Fruit fly (Drosophila melanogaster) whole organism, larva: Measurements from ENCODE around the gene CG31793.

ENCODE experiments used
- noc ChIP-seq: fragments of 200-800 bp; sonication (Bioruptor generic); optimal IDR thresholded peaks from 3 replicates; lab custom pipeline; 2019; ENCODE audit warnings: missing biosample characterization, mild to moderate bottlenecking, missing genetic modification characterization, moderate library complexity

CG31793 gene

DNA sequence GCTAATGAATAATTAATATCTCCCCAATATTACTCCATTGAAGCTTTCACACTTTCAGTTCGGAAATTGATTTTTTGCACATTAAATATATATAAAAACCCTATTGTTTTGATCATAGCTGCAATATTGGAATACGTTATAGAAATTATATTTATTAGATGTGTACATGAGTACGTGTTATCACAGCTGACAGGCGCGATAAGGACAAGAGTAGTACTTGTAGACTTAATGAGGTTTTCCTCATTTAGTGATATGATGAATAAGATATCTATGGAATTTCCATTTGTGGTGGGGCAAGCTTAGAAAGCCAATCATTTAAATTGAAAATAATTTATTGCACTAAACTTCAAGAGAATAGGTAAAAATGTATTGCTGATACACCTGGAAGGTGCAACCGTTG lies 699 bp upstream of the CG31793 start:
- TF ChIP-seq noc (tag; lab: Kevin White, UChicago), result no peak

DNA sequence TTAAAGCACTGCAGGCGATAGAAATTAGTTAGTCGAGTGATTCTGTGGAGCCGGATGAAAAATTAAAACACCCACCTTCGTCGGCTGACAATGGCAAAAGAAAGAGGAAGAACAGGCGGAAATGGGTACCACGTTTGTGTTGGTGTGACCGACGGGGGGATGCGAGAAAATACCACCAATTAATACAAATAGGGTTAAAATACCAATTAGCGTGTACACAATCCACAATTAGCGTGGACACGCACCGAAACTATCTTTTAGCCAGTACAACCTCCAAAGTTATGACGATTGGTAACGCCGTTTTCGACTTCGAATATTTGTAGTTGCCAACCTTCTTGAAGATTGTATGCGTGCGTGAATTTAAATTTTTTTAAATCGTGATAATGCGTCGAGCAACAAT lies 6.0 kb downstream of the CG31793 start, which contains the start of gene RpL30:
TSS of gene RpL30 (minus strand) at position 177 of the 400 bp plus-strand sequence.
- TF ChIP-seq noc (tag; lab: Kevin White, UChicago), result peak; percentile 82

DNA sequence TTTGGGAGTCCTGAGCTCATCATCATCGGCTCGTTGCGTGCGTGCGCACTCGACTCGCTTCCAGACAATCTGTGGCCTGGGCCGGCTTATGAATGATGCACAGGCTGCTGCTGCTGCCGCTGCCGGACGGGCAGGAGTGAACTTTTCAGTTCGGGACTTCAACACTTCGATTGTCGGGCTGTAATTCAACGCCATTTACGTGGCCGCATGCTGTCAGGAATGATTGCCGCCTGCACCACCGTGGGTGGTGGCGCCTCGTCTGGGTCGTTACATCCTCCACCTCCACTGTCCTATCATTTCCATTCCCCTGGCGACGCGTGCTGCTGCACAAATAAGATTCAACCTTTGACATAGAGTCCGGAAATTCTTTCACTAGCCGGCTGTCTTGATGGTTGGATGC lies 6.9 kb downstream of the CG31793 start:
- TF ChIP-seq noc (tag; lab: Kevin White, UChicago), result no peak

DNA sequence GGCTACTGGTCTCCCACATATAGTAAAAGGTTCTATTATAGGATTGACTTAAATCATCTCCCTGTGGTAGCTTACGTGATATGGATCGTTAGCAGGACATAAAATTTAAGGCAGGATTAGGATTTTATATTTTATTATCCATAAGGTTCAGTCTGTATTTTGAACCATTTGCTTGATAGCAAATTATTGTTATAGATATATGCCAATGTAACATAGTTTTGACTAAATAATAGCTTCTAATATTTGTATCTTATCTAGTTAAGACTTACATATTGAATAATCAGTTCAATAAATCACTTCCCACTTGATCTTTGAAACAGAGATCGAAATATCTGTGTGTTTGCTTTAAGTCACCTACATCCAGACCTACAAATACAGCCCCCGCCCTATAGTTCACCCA lies 7.4 kb downstream of the CG31793 start, which contains the start of gene robl37BC:
TSS of gene robl37BC (plus strand) at position 301 of the 400 bp plus-strand sequence.
- no peak for TF ChIP-seq noc (tag; lab: Kevin White, UChicago)

dm6 chr2L:19011895-19012645 lies 8.9 kb downstream of the CG31793 start:
- TF ChIP-seq noc (tag; lab: Kevin White, UChicago), result peak; percentile 54

DNA sequence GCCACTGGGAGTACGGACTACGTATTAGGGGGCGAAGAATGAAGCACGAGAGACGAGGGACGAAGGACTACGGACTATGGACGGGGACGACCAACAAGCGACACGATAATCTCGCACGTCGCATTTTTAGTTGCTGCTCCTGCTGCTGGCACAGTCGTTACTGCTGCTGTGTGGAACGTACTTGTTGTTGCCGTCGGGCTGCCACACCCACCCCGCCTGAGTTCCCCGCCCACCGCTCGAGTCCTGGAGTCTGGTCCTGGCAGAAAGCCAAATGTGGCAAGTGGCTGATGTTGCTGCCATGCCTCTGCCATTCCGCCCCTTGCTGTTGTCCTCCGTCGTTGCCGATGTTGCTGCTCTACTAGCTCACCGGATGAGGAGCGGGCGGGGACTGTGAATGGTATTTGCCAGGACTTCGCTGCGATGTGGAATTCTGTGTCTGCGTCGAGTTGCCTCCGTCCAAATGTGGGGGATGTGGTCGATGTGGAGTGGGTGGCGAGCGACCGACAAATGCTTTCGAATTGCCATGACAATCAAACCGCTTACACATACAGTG lies 9.7 kb downstream of the CG31793 start:
- no peak for TF ChIP-seq noc (tag; lab: Kevin White, UChicago)

dm6 chr2L:19014032-19014880 lies 11.1 kb downstream of the CG31793 start:
- peak; percentile 23 for TF ChIP-seq noc (tag; lab: Kevin White, UChicago)

DNA sequence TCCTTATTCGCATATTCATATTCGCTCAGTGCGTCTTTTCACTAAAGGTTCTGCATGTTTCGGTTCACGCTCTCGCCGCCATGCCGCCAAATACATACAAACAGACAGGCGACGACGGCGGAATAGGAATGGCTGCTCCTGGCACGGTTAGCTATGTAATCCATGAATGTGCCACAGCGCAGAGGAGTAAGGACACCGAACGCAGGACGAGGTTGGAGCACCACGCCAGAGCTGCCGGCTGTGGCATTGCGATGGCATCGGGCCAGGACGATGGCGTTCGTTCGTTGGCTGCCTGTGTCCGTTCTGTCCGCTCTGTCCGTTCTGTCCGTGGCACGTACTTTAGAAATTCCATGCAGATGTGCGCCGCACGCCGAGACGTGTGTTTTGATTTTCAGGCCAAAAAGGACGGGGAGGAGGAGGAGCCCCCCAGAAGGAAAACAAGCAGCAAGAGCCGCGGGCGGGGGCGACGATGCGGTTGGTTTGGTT lies 11.8 kb downstream of the CG31793 start:
- TF ChIP-seq noc (tag; lab: Kevin White, UChicago), result no peak

DNA sequence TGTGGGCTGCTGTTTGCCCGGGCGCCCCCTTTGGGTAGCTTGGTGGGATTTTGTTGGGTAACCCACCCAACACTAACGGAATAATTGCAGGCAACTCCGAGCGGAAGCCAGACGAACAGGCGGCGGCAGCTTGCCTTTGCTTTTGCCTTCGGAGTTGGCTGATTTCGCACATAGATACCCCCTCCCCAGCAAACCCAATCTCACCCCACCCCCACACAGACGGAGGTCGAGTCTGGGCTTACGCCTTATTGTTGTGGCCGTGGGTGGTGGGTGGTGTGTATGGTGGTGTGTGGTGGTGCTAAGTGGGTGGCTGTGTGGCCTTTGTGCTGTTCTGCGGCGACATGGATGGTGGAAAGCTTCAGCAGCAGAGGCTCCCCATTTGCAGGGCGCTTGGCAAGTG lies 12.5 kb downstream of the CG31793 start:
- no peak for TF ChIP-seq noc (tag; lab: Kevin White, UChicago)

DNA sequence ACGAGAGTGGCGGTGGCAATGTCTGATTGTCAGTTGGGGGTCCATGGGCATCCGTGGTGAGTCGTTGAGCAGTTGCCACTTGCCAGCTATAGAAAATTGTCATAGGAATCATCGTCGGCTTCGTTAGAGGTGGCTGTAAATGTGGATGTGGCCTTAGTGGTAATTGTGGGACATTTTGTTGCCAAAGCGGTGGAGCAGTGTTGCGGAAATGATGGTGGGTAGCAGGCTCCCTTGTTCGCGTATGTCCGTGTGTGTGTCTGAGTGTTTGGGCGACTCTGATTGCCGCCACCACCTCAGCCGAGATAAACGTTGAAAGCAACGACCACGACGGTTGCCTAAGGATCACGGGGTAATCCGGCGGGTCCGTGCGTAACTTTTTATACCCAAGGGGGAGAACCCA lies 13.9 kb downstream of the CG31793 start:
- TF ChIP-seq noc (tag; lab: Kevin White, UChicago), result no peak

DNA sequence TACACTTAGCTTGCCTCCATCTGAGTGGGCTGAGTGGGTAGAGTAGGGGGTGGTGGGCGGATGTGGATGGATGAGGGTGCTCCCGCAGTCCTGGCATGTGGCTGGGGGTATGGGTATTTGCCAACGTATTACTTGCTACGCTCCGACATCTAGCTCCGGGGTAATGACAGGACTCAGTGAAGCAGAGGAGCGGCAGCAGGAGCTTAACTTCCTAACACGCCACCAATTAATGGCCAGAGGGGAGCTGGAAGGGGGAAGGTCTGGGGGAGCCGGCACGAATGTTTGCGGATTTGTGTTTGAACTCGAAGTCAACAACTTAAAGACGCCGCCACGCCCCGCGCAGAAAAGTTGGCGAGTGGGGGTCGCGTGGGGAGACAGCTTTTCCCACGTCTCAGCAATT lies 15.1 kb downstream of the CG31793 start:
- TF ChIP-seq noc (tag; lab: Kevin White, UChicago), result no peak

DNA sequence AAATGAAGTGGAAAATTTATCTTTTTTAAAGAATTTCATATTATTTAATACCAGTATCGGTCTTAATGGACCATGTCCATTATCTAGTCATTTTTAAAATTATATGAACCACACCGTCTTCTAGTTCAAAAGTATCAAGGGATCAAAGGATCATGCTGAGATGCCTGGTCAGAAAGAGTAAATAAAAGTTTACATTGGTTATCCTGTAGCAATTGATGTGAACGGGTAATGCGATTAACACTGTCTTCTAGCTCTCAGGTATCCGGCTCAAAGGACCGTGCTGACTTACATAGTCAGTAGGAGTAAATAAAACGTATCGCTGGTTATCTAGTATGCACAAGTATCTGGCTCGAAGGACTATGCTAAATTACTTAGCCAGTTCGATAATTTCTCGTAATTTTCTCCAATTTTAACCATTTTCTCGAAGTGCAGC lies 16.0 kb downstream of the CG31793 start:
- TF ChIP-seq noc (tag; lab: Kevin White, UChicago), result no peak

DNA sequence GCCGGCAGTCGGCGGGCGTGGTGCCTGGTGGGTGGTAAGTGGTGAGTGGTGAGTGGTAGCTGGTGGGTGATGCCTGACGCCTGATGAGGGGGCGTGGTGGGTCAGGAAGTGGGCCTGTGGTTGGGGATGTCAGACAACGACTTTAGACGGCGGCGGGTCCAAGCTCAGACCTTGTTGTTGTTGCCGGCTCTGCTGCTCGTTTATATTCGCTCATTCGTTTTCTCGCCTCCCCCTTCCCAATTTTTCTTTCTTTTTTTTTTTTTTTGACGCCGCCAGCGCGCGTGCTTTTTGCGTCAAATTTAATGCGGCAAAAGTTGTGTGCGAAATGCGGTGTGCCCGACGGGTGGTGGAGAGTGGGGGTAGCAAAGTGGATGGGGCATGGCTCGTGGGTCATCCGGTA lies 16.5 kb downstream of the CG31793 start:
- TF ChIP-seq noc (tag; lab: Kevin White, UChicago), result no peak

dm6 chr2L:19021278-19022220 lies 18.4 kb downstream of the CG31793 start:
- TF ChIP-seq noc (tag; lab: Kevin White, UChicago), result peak; percentile 51

- TF ChIP-seq noc (tag; lab: Kevin White, UChicago), result no peak
Observed at dm6 chr2L:19022221-19022516, 19.0 kb downstream of the CG31793 start, which contains the start of gene CG15172. Gene CG15172 (plus strand): TSS chr2L:19022417.
